Worm (Caenorhabditis elegans): ENCODE results near the gene C02B8.7.
"Not testable (repeated sequence)": the region's sequence is repeated elsewhere in the genome, so short reads cannot be mapped to it uniquely, and the experiment has no call there.

The C02B8.7 gene

ce11 chrX:8137779-8138178 lies at the start of gene C02B8.7:
Gene C02B8.7, minus strand, starts transcription at chrX:8137879.
- TF ChIP-seq him-1 (tag; optimal IDR thresholded peaks at IDR 0.05) = no peak

- no peak for TF ChIP-seq dao-5 (tag; optimal IDR thresholded peaks at IDR 0.05)
- no peak for TF ChIP-seq him-1 (tag; optimal IDR thresholded peaks at IDR 0.05)
- no peak for TF ChIP-seq W03F9.2 (tag; optimal IDR thresholded peaks at IDR 0.05)
These were observed 47.4 kb upstream of the C02B8.7 start, which contains the start of gene C17H11.5 for ce11 chrX:8185037-8185436. Gene C17H11.5, minus strand, starts transcription at chrX:8185137.

- not testable (repeated sequence) for TF ChIP-seq him-1, W03F9.2, dao-5 (tag; optimal IDR thresholded peaks at IDR 0.05)
These were observed 44.1 kb upstream of the C02B8.7 start, which contains the start of gene C17H11.4 for ce11 chrX:8181590-8182311. Gene C17H11.4, minus strand, starts transcription at chrX:8181640.

ce11 chrX:8173610-8174009 lies 35.9 kb upstream of the C02B8.7 start, which contains the start of gene C17H11.1:
Gene C17H11.1, plus strand, starts transcription at chrX:8173910.
- TF ChIP-seq dao-5 (tag; optimal IDR thresholded peaks at IDR 0.05) = no peak
- no peak for TF ChIP-seq W03F9.2 (tag; optimal IDR thresholded peaks at IDR 0.05)
- no peak for TF ChIP-seq him-1 (tag; optimal IDR thresholded peaks at IDR 0.05)

- no peak for TF ChIP-seq W03F9.2 (tag; optimal IDR thresholded peaks at IDR 0.05)
- TF ChIP-seq dao-5 (tag; optimal IDR thresholded peaks at IDR 0.05) = no peak
These were observed 31.9 kb upstream of the C02B8.7 start, which contains the start of gene C17H11.2 for ce11 chrX:8169534-8169933. Gene C17H11.2, plus strand, starts transcription at chrX:8169930.

ce11 chrX:8163555-8163954 lies 25.9 kb upstream of the C02B8.7 start:
- TF ChIP-seq him-1 (tag; optimal IDR thresholded peaks at IDR 0.05) (peak; percentile 77), dao-5 (tag; optimal IDR thresholded peaks at IDR 0.05) (no peak)

ce11 chrX:8162793-8163192 lies 25.1 kb upstream of the C02B8.7 start, which contains the start of gene F22F1.3:
Gene F22F1.3, minus strand, starts transcription at chrX:8163073.
- TF ChIP-seq W03F9.2 (tag; optimal IDR thresholded peaks at IDR 0.05) = no peak
- no peak for TF ChIP-seq him-1 (tag; optimal IDR thresholded peaks at IDR 0.05)
- no peak for TF ChIP-seq dao-5 (tag; optimal IDR thresholded peaks at IDR 0.05)

- TF ChIP-seq him-1 (tag; optimal IDR thresholded peaks at IDR 0.05) (no peak), W03F9.2 (tag; optimal IDR thresholded peaks at IDR 0.05) (no peak), dao-5 (tag; optimal IDR thresholded peaks at IDR 0.05) (no peak)
These were observed 22.3 kb upstream of the C02B8.7 start for ce11 chrX:8160016-8160415.

ce11 chrX:8158975-8159813 lies 21.5 kb upstream of the C02B8.7 start, which contains the start of gene hil-3:
Gene hil-3, plus strand, starts transcription at chrX:8159169.
- TF ChIP-seq W03F9.2 (tag; optimal IDR thresholded peaks at IDR 0.05) = no peak
- no peak for TF ChIP-seq dao-5 (tag; optimal IDR thresholded peaks at IDR 0.05)
- TF ChIP-seq him-1 (tag; optimal IDR thresholded peaks at IDR 0.05) = no peak

ce11 chrX:8157132-8157531 lies 19.5 kb upstream of the C02B8.7 start:
- TF ChIP-seq him-1 (tag; optimal IDR thresholded peaks at IDR 0.05) (no peak), dao-5 (tag; optimal IDR thresholded peaks at IDR 0.05) (no peak), W03F9.2 (tag; optimal IDR thresholded peaks at IDR 0.05) (no peak)

- TF ChIP-seq him-1 (tag; optimal IDR thresholded peaks at IDR 0.05) (no peak), W03F9.2 (tag; optimal IDR thresholded peaks at IDR 0.05) (peak; percentile 22), dao-5 (tag; optimal IDR thresholded peaks at IDR 0.05) (no peak)
These were observed 18.8 kb upstream of the C02B8.7 start for ce11 chrX:8156502-8156901.

- TF ChIP-seq him-1 (tag; optimal IDR thresholded peaks at IDR 0.05) = no peak
These were observed 18.3 kb upstream of the C02B8.7 start for ce11 chrX:8155969-8156368.

- TF ChIP-seq dao-5 (tag; optimal IDR thresholded peaks at IDR 0.05) = peak; percentile 30
These were observed 17.8 kb upstream of the C02B8.7 start for ce11 chrX:8155447-8155877.

ce11 chrX:8151409-8151808 lies 13.7 kb upstream of the C02B8.7 start:
- TF ChIP-seq him-1 (tag; optimal IDR thresholded peaks at IDR 0.05) = no peak
- TF ChIP-seq dao-5 (tag; optimal IDR thresholded peaks at IDR 0.05) = no peak
- TF ChIP-seq W03F9.2 (tag; optimal IDR thresholded peaks at IDR 0.05) = no peak

Data from whole organism, L4/young adult.